Fruit fly (Drosophila melanogaster): ENCODE data around the gene Srrm1.
A peak's percentile ranks its signal among the peaks of the same experiment; 100 is the strongest.

Srrm1 gene

DNA sequence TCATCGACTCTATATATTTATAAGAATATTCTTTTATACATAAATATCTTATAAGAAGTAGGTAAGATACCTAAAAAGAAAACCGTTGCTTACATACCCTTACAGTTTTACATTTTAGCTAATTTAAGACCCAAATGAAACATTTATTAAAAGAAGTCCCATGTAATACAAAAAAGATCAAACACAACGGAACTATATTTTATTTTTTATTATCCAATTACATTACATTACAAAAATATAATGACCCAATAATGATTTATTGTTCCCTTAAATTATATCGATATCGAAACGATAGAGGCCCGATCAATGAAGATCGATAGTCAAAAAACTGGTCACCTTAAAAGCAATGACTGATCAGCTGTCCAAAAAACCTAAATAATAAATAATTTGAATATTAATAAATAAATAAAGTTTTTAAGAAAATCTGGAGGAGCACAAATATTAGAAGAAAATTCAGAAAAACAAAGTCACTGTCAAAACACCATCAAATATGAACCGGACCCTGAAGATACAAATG lies 28.6 kb upstream of the Srrm1 start (continued):
- peak; percentile 49 for TF ChIP-seq nerfin-2 (GFP tag; IDR thresholded peaks at IDR 0.05; ENCODE audit: partially characterized antibody)
- TF ChIP-seq CG13624 (GFP tag; optimal IDR thresholded peaks at IDR 0.05) = no peak
- no peak for TF ChIP-seq sim (GFP tag; IDR thresholded peaks at IDR 0.05)
- TF ChIP-seq h (optimal IDR thresholded peaks at IDR 0.05) = no peak
- no peak for TF ChIP-seq CG32767 (GFP tag; IDR thresholded peaks at IDR 0.05)
- TF ChIP-seq gfzf (GFP tag; optimal IDR thresholded peaks at IDR 0.05) = peak; percentile 4
- TF ChIP-seq Nf-YB (GFP tag; optimal IDR thresholded peaks at IDR 0.05) = no peak
- TF ChIP-seq CG1529 (GFP tag; optimal IDR thresholded peaks at IDR 0.05) = no peak
- TF ChIP-seq E2f1 (GFP tag; IDR thresholded peaks at IDR 0.05) = no peak
- TF ChIP-seq insv (GFP tag; optimal IDR thresholded peaks at IDR 0.05) = no peak
- no peak for TF ChIP-seq CG4854 (GFP tag; optimal IDR thresholded peaks at IDR 0.05)
- peak; percentile 65 for TF ChIP-seq sna (GFP tag; IDR thresholded peaks at IDR 0.05; ENCODE audit: partially characterized antibody)
- TF ChIP-seq Gsc (GFP tag; IDR thresholded peaks at IDR 0.05) = no peak
- no peak for TF ChIP-seq rib (GFP tag; IDR thresholded peaks at IDR 0.05)
- no peak for TF ChIP-seq H2.0 (GFP tag; IDR thresholded peaks at IDR 0.05)
- TF ChIP-seq cg (GFP tag; optimal IDR thresholded peaks at IDR 0.05) = no peak
- no peak for TF ChIP-seq Atf6 (GFP tag; IDR thresholded peaks at IDR 0.05)
- no peak; the same call in 1 of the 2 replicates for TF ChIP-seq ato (GFP tag; IDR thresholded peaks at IDR 0.05; ENCODE audit: partially characterized antibody)
- no peak for TF ChIP-seq CG2678 (tag; optimal IDR thresholded peaks at IDR 0.05)
- no peak for TF ChIP-seq CG11723 (GFP tag; optimal IDR thresholded peaks at IDR 0.05)
- TF ChIP-seq CG1647 (GFP tag; optimal IDR thresholded peaks at IDR 0.05) = no peak
- no peak for TF ChIP-seq gcm (GFP tag; optimal IDR thresholded peaks at IDR 0.05)
- no peak for TF ChIP-seq CG12104 (GFP tag; optimal IDR thresholded peaks at IDR 0.05)
- TF ChIP-seq ci (GFP tag; IDR thresholded peaks at IDR 0.05) = no peak
- TF ChIP-seq CG2875 (GFP tag; optimal IDR thresholded peaks at IDR 0.05) = no peak
- no peak for TF ChIP-seq slp2 (GFP tag; optimal IDR thresholded peaks at IDR 0.05)
- TF ChIP-seq YL-1 (GFP tag; optimal IDR thresholded peaks at IDR 0.05) = no peak
- peak; percentile 71 for TF ChIP-seq amos (GFP tag; IDR thresholded peaks at IDR 0.05; ENCODE audit: partially characterized antibody)
- TF ChIP-seq Dref (GFP tag; IDR thresholded peaks at IDR 0.05) = peak; percentile 75
- no peak for TF ChIP-seq CG17912 (GFP tag; optimal IDR thresholded peaks at IDR 0.05)
- 0 out of 3 replicates have a peak, but pooled peaks have one; percentile 49 for TF ChIP-seq CG14860 (GFP tag; IDR thresholded peaks at IDR 0.05; ENCODE audit: partially characterized antibody)
- TF ChIP-seq CG4360 (GFP tag; IDR thresholded peaks at IDR 0.05) = no peak
- no peak for TF ChIP-seq CG15269 (tag; optimal IDR thresholded peaks at IDR 0.05)
- TF ChIP-seq CG6254 (GFP tag; optimal IDR thresholded peaks at IDR 0.05) = no peak
- TF ChIP-seq HLH54F (GFP tag; optimal IDR thresholded peaks at IDR 0.05) = no peak
- no peak for TF ChIP-seq Neu2 (GFP tag; optimal IDR thresholded peaks at IDR 0.05; ENCODE audit: borderline replicate concordance)
- TF ChIP-seq CG4404 (GFP tag; IDR thresholded peaks at IDR 0.05) = no peak
- TF ChIP-seq Doc3 (GFP tag; IDR thresholded peaks at IDR 0.05; ENCODE audit: partially characterized antibody) = peak; percentile 69
- TF ChIP-seq CG15011 (GFP tag; optimal IDR thresholded peaks at IDR 0.05) = no peak
- TF ChIP-seq Tbp (GFP tag; optimal IDR thresholded peaks at IDR 0.05) = no peak
- no peak for TF ChIP-seq CG17385 (GFP tag; optimal IDR thresholded peaks at IDR 0.05)
- TF ChIP-seq grau (tag; optimal IDR thresholded peaks at IDR 0.05) = no peak
- no peak for TF ChIP-seq crol (GFP tag; IDR thresholded peaks at IDR 0.05)
- TF ChIP-seq NFAT (GFP tag; IDR thresholded peaks at IDR 0.05) = no peak
- TF ChIP-seq Six4 (GFP tag; optimal IDR thresholded peaks at IDR 0.05) = no peak
- TF ChIP-seq CG8089 (GFP tag; optimal IDR thresholded peaks at IDR 0.05) = no peak
- peak; percentile 55; the same call in 2 of the 3 replicates for TF ChIP-seq CG34224 (GFP tag; IDR thresholded peaks at IDR 0.05; ENCODE audit: partially characterized antibody)
- peak; percentile 78 for TF ChIP-seq Dll (GFP tag; IDR thresholded peaks at IDR 0.05; ENCODE audit: partially characterized antibody)
- TF ChIP-seq Xrp1 (GFP tag; IDR thresholded peaks at IDR 0.05) = no peak
- TF ChIP-seq CG14014 (GFP tag; IDR thresholded peaks at IDR 0.05) = no peak
- TF ChIP-seq BEAF-32 (GFP tag; optimal IDR thresholded peaks at IDR 0.05) = peak; percentile 67
